Worm (Caenorhabditis elegans): ENCODE results near the gene cblc-1.

DNA sequence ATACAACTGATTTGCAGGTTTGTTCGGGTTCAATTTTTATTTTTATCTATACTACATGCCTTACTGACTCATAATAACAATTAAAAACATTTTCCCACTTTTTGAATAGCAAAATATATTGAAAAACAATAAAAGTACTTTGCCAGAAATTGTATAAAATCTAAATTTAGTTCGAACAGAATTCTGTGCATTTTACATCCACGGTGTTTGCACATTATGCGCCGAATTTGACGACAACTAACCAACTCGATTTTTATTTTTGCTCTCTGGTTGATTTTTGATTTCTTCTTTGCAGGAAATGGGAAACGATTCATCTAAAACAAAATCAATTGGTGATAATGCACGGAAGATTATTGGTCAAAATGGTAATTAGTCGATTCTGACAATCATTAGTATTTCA lies 5.8 kb upstream of the cblc-1 start:
- TF ChIP-seq ama-1 (optimal IDR thresholded peaks at IDR 0.05) (no peak), flt-1 (GFP tag; IDR thresholded peaks at IDR 0.05) (no peak), pes-1 (GFP tag; IDR thresholded peaks at IDR 0.05) (no peak), ceh-13 (GFP tag; optimal IDR thresholded peaks at IDR 0.05) (no peak), sea-1 (GFP tag; conservative IDR thresholded peaks at IDR 0.05) (no peak), ets-7 (tag; optimal IDR thresholded peaks at IDR 0.05) (no peak)
